Fruit fly (Drosophila melanogaster) whole organism, embryonic: ENCODE results near the gene Blm.

Source experiments
- Atf6 ChIP-seq: fragments of 200-800 bp; sonication (Bioruptor generic); IDR thresholded peaks from 2 replicates; pipeline ENCODE4 v1.3.6; 2022; ENCODE audit warnings: missing biosample characterization, missing genetic modification characterization
- Bteb2 ChIP-seq: fragments of 200-800 bp; sonication (Bioruptor generic); optimal IDR thresholded peaks from 2 replicates; lab custom pipeline; 2016; ENCODE audit warnings: missing biosample characterization, missing genetic modification characterization
- CG1024 ChIP-seq: fragments of 200-800 bp; sonication (Bioruptor generic); IDR thresholded peaks from 2 replicates; pipeline ENCODE4 v1.3.6; 2022; ENCODE audit warnings: missing biosample characterization, missing genetic modification characterization
- CG10366 ChIP-seq: fragments of 200-800 bp; sonication (Bioruptor generic); IDR thresholded peaks from 2 replicates; pipeline ENCODE4 v1.3.6; 2022; ENCODE audit warnings: missing biosample characterization, missing genetic modification characterization
- CG11504 ChIP-seq: fragments of 200-800 bp; sonication (Bioruptor generic); optimal IDR thresholded peaks from 3 replicates; lab custom pipeline; 2019; ENCODE audit warnings: missing biosample characterization, mild to moderate bottlenecking, missing genetic modification characterization, moderate library complexity
- CG12155 ChIP-seq: fragments of 200-800 bp; sonication (Bioruptor generic); optimal IDR thresholded peaks from 3 replicates; lab custom pipeline; 2016; ENCODE audit warnings: missing biosample characterization, missing genetic modification characterization
- CG12391 ChIP-seq: fragments of 200-800 bp; sonication (Bioruptor generic); optimal IDR thresholded peaks from 3 replicates; lab custom pipeline; 2018; ENCODE audit warnings: missing biosample characterization, mild to moderate bottlenecking, missing genetic modification characterization, moderate library complexity
- CG1647 ChIP-seq: fragments of 200-800 bp; sonication (Bioruptor generic); optimal IDR thresholded peaks from 3 replicates; lab custom pipeline; 2016; ENCODE audit warnings: missing biosample characterization, missing genetic modification characterization
- CG17385 ChIP-seq: fragments of 200-800 bp; sonication (Bioruptor generic); optimal IDR thresholded peaks from 3 replicates; lab custom pipeline; 2018; ENCODE audit warnings: missing biosample characterization, mild to moderate bottlenecking, missing genetic modification characterization
- CG31441 ChIP-seq: fragments of 200-800 bp; sonication (Bioruptor generic); IDR thresholded peaks from 2 replicates; pipeline ENCODE4 v1.3.6; 2022; ENCODE audit warnings: missing biosample characterization, missing genetic modification characterization
- CG4282 ChIP-seq: fragments of 200-800 bp; sonication (Bioruptor generic); optimal IDR thresholded peaks from 2 replicates; lab custom pipeline; 2016; ENCODE audit warnings: missing biosample characterization, missing genetic modification characterization
- CG4404 ChIP-seq: fragments of 200-800 bp; sonication (Bioruptor generic); IDR thresholded peaks from 2 replicates; pipeline ENCODE4 v1.3.6; 2022; ENCODE audit warnings: missing biosample characterization, missing genetic modification characterization
- CG4617 ChIP-seq: fragments of 200-800 bp; sonication (Bioruptor generic); optimal IDR thresholded peaks from 3 replicates; lab custom pipeline; 2016; ENCODE audit warnings: missing biosample characterization, missing genetic modification characterization, borderline replicate concordance
- CG6272 ChIP-seq: fragments of 200-800 bp; sonication (Bioruptor generic); IDR thresholded peaks from 2 replicates; pipeline ENCODE4 v1.3.6; 2022; ENCODE audit warnings: missing biosample characterization, missing genetic modification characterization
- CG8924 ChIP-seq: fragments of 200-800 bp; optimal IDR thresholded peaks from 3 replicates; lab custom pipeline; 2019; ENCODE audit warnings: missing biosample characterization, mild to moderate bottlenecking, missing genetic modification characterization, moderate library complexity
- Chrac-16 ChIP-seq: fragments of 200-800 bp; sonication (Bioruptor generic); optimal IDR thresholded peaks from 3 replicates; lab custom pipeline; 2016; ENCODE audit warnings: missing biosample characterization, missing genetic modification characterization
- D19B ChIP-seq: fragments of 200-800 bp; sonication (Bioruptor generic); optimal IDR thresholded peaks from 2 replicates; lab custom pipeline; 2017; ENCODE audit warnings: missing biosample characterization, mild to moderate bottlenecking, missing genetic modification characterization
- Dad ChIP-seq: fragments of 200-800 bp; sonication (Bioruptor generic); optimal IDR thresholded peaks from 3 replicates; lab custom pipeline; 2016; ENCODE audit warnings: missing biosample characterization, missing genetic modification characterization
- Dfd ChIP-seq, 2 experiments: fragments of >200 bp; optimal IDR thresholded peaks; 2 replicates each; lab custom pipeline; 2017; ENCODE audit warnings: missing biosample characterization in 2 of 2, missing genetic modification characterization in 2 of 2
- Fer1 ChIP-seq: fragments of 200-800 bp; sonication (Bioruptor generic); optimal IDR thresholded peaks from 2 replicates; lab custom pipeline; 2017; ENCODE audit warnings: missing biosample characterization, mild to moderate bottlenecking, missing genetic modification characterization
- Gug ChIP-seq: fragments of 200-800 bp; sonication (Bioruptor generic); IDR thresholded peaks from 4 replicates; pipeline ENCODE4 v1.3.6; 2022; ENCODE audit warnings: missing biosample characterization, missing genetic modification characterization
- HLH4C ChIP-seq: fragments of 200-800 bp; sonication (Bioruptor generic); IDR thresholded peaks from 3 replicates; pipeline ENCODE4 v1.3.6; 2022; ENCODE audit warnings: missing biosample characterization, missing genetic modification characterization; ENCODE audit not compliant: partially characterized antibody
- Hand ChIP-seq: fragments of 200-800 bp; sonication (Bioruptor generic); optimal IDR thresholded peaks from 2 replicates; lab custom pipeline; 2017; ENCODE audit warnings: mild to moderate bottlenecking, missing biosample characterization, missing genetic modification reagents, missing genetic modification characterization
- Hey ChIP-seq: fragments of 200-800 bp; sonication (Bioruptor generic); optimal IDR thresholded peaks from 3 replicates; lab custom pipeline; 2018; ENCODE audit warnings: missing biosample characterization, mild to moderate bottlenecking, missing genetic modification characterization
- Hr3 ChIP-seq: fragments of 200-800 bp; sonication (Bioruptor generic); optimal IDR thresholded peaks from 3 replicates; lab custom pipeline; 2016; ENCODE audit warnings: missing biosample characterization, missing genetic modification characterization
- NK7.1 ChIP-seq: fragments of 200-800 bp; sonication (Bioruptor generic); optimal IDR thresholded peaks from 3 replicates; lab custom pipeline; 2016; ENCODE audit warnings: missing biosample characterization, missing genetic modification characterization
- Pdp1 ChIP-seq, 2 experiments: fragments of 200-800 bp; sonication (Bioruptor generic); optimal IDR thresholded peaks; 3 replicates each; lab custom pipeline; 2016; ENCODE audit warnings: missing biosample characterization in 2 of 2, missing genetic modification characterization in 2 of 2, mild to moderate bottlenecking in 1 of 2, moderate library complexity in 1 of 2
- Tbp ChIP-seq: fragments of >200 bp; optimal IDR thresholded peaks from 2 replicates; lab custom pipeline; 2018; ENCODE audit warnings: missing biosample characterization, missing genetic modification characterization
- bcd ChIP-seq: fragments of 200-800 bp; sonication (Bioruptor generic); optimal IDR thresholded peaks from 2 replicates; lab custom pipeline; 2017; ENCODE audit warnings: missing biosample characterization, mild to moderate bottlenecking, missing genetic modification characterization
- chn ChIP-seq: fragments of 200-800 bp; sonication (Bioruptor generic); optimal IDR thresholded peaks from 2 replicates; lab custom pipeline; 2016; ENCODE audit warnings: missing biosample characterization, missing genetic modification characterization
- crc ChIP-seq: fragments of 200-800 bp; sonication (Bioruptor generic); optimal IDR thresholded peaks from 2 replicates; lab custom pipeline; 2016; ENCODE audit warnings: missing biosample characterization, missing genetic modification characterization
- croc ChIP-seq: fragments of 200-800 bp; sonication (Bioruptor generic); conservative IDR thresholded peaks from 3 replicates; pipeline ENCODE4 v1.3.6; 2022; ENCODE audit warnings: missing biosample characterization, missing genetic modification characterization
- crp ChIP-seq, 2 experiments: fragments of 200-800 bp; sonication (Bioruptor generic); optimal IDR thresholded peaks; 2 replicates in 1 of 2; 3 replicates in 1 of 2; lab custom pipeline; 2017; ENCODE audit warnings: missing biosample characterization in 2 of 2, missing genetic modification characterization in 2 of 2, mild to moderate bottlenecking in 1 of 2, moderate library complexity in 1 of 2
- da ChIP-seq: fragments of 200-800 bp; sonication (Bioruptor generic); optimal IDR thresholded peaks from 2 replicates; lab custom pipeline; 2016; ENCODE audit warnings: missing biosample characterization, missing genetic modification characterization
- dmrt11E ChIP-seq: fragments of 200-800 bp; sonication (Bioruptor generic); optimal IDR thresholded peaks from 3 replicates; lab custom pipeline; 2018; ENCODE audit warnings: missing biosample characterization, mild to moderate bottlenecking, missing genetic modification characterization, moderate library complexity
- en ChIP-seq: fragments of 200-800 bp; sonication (Bioruptor generic); optimal IDR thresholded peaks from 2 replicates; lab custom pipeline; 2016; ENCODE audit warnings: missing biosample characterization, missing genetic modification characterization
- fu2 ChIP-seq: fragments of 200-800 bp; sonication (Bioruptor generic); optimal IDR thresholded peaks from 2 replicates; lab custom pipeline; 2016; ENCODE audit warnings: missing biosample characterization, missing genetic modification characterization
- her ChIP-seq: fragments of 200-800 bp; sonication (Bioruptor generic); optimal IDR thresholded peaks from 2 replicates; lab custom pipeline; 2016; ENCODE audit warnings: missing biosample characterization, missing genetic modification characterization
- kni ChIP-seq: fragments of 200-800 bp; sonication (Bioruptor generic); optimal IDR thresholded peaks from 3 replicates; lab custom pipeline; 2017; ENCODE audit warnings: mild to moderate bottlenecking, missing biosample characterization, missing genetic modification reagents, missing genetic modification characterization
- lab ChIP-seq: fragments of 200-800 bp; sonication (Bioruptor generic); optimal IDR thresholded peaks from 3 replicates; lab custom pipeline; 2017; ENCODE audit warnings: missing biosample characterization, missing genetic modification characterization, mild to moderate bottlenecking, moderate library complexity, missing genetic modification reagents
- peb ChIP-seq: fragments of 200-800 bp; sonication (Bioruptor generic); IDR thresholded peaks from 2 replicates; pipeline ENCODE4 v1.3.6; 2022; ENCODE audit warnings: missing biosample characterization, missing genetic modification characterization
- phol ChIP-seq: fragments of 200-800 bp; sonication (Bioruptor generic); optimal IDR thresholded peaks from 3 replicates; lab custom pipeline; 2018; ENCODE audit warnings: missing biosample characterization, mild to moderate bottlenecking, missing genetic modification characterization, moderate library complexity
- schlank ChIP-seq: fragments of 200-800 bp; sonication (Bioruptor generic); optimal IDR thresholded peaks from 2 replicates; lab custom pipeline; 2018; ENCODE audit warnings: missing biosample characterization, mild to moderate bottlenecking, missing genetic modification characterization
- seq ChIP-seq: fragments of 200-800 bp; sonication (Bioruptor generic); IDR thresholded peaks from 2 replicates; pipeline ENCODE4 v1.3.6; 2022; ENCODE audit warnings: missing biosample characterization, missing genetic modification characterization
- shn ChIP-seq: fragments of 200-800 bp; sonication (Bioruptor generic); optimal IDR thresholded peaks from 3 replicates; lab custom pipeline; 2016; ENCODE audit warnings: missing biosample characterization, missing genetic modification characterization
- sob ChIP-seq: fragments of 200-800 bp; sonication (Bioruptor generic); IDR thresholded peaks from 2 replicates; pipeline ENCODE4 v1.3.6; 2022; ENCODE audit warnings: missing biosample characterization, missing genetic modification characterization
- sqz ChIP-seq: fragments of 200-800 bp; sonication (Bioruptor generic); optimal IDR thresholded peaks from 3 replicates; lab custom pipeline; 2018; ENCODE audit warnings: missing biosample characterization, mild to moderate bottlenecking, missing genetic modification characterization
- unc-4 ChIP-seq: fragments of 200-800 bp; sonication (Bioruptor generic); IDR thresholded peaks from 2 replicates; pipeline ENCODE4 v1.3.6; 2022; ENCODE audit warnings: missing biosample characterization, missing genetic modification characterization; ENCODE audit not compliant: partially characterized antibody
- wek ChIP-seq: fragments of 200-800 bp; sonication (Bioruptor generic); optimal IDR thresholded peaks from 3 replicates; lab custom pipeline; 2018; ENCODE audit warnings: missing biosample characterization, mild to moderate bottlenecking, missing genetic modification characterization, moderate library complexity
- zfh1 ChIP-seq: fragments of 200-800 bp; sonication (Bioruptor generic); IDR thresholded peaks from 3 replicates; pipeline ENCODE4 v1.3.6; 2022; ENCODE audit warnings: missing biosample characterization, missing genetic modification characterization

The Blm gene

dm6 chr3R:11779357-11780018 is 37.9 kb upstream of the Blm start (continued):
- peak; percentile 63; the same call in 2 of the 4 replicates for TF ChIP-seq Gug (GFP tag; lab: Robert Waterston, UW)
- TF ChIP-seq NK7.1 (GFP tag; lab: Kevin White, UChicago) = no peak
- TF ChIP-seq Dfd (GFP tag; optimal IDR thresholded peaks at IDR 0.05; lab: Kevin White, UChicago) = no peak
- TF ChIP-seq Hr3 (GFP tag; lab: Kevin White, UChicago) = peak; percentile 79
- TF ChIP-seq Bteb2 = no peak
- TF ChIP-seq dmrt11E (tag; lab: Kevin White, UChicago) = peak; percentile 97
- TF ChIP-seq kni (GFP tag; lab: Kevin White, UChicago) = peak; percentile 98
- TF ChIP-seq CG1647 (GFP tag; lab: Kevin White, UChicago) = peak; percentile 46
- TF ChIP-seq her (GFP tag; lab: Kevin White, UChicago) = no peak
- TF ChIP-seq wek (GFP tag; lab: Kevin White, UChicago) = peak; percentile 16
- no peak for TF ChIP-seq sob (GFP tag; lab: Robert Waterston, UW)
- peak; percentile 76 for TF ChIP-seq zfh1
- TF ChIP-seq Hand (GFP tag; lab: Kevin White, UChicago) = no peak
- peak; percentile 78 for TF ChIP-seq Chrac-16 (GFP tag; lab: Kevin White, UChicago)
- TF ChIP-seq en (GFP tag; lab: Kevin White, UChicago) = peak; percentile 39
- peak; percentile 65 for TF ChIP-seq CG4404 (GFP tag; lab: Robert Waterston, UW)
- no peak; the same call in 1 of the 2 replicates for TF ChIP-seq CG6272 (GFP tag; lab: Robert Waterston, UW)
- no peak for TF ChIP-seq CG12155 (GFP tag; lab: Kevin White, UChicago)
- TF ChIP-seq schlank (tag; lab: Kevin White, UChicago) = no peak
- TF ChIP-seq shn = peak; percentile 48
- TF ChIP-seq phol (tag; lab: Kevin White, UChicago) = peak; percentile 92
- TF ChIP-seq fu2 (GFP tag; lab: Kevin White, UChicago) = no peak
- peak; percentile 72; the same call in 1 of the 2 replicates for TF ChIP-seq CG31441 (GFP tag; lab: Robert Waterston, UW)
- no peak for TF ChIP-seq D19B (GFP tag; lab: Kevin White, UChicago)
- TF ChIP-seq CG1024 (GFP tag; lab: Robert Waterston, UW) = 0 out of 2 replicates have a peak, but pooled peaks have one; percentile 26
- TF ChIP-seq bcd (GFP tag; lab: Kevin White, UChicago) = peak; percentile 66
- no peak for TF ChIP-seq Atf6 (GFP tag; lab: Robert Waterston, UW)
- no peak for TF ChIP-seq Tbp (GFP tag; lab: Kevin White, UChicago)
- no peak for TF ChIP-seq unc-4 (GFP tag; lab: Robert Waterston, UW)
- TF ChIP-seq seq (GFP tag; lab: Robert Waterston, UW) = no peak
- peak; percentile 88 for TF ChIP-seq chn (GFP tag; lab: Kevin White, UChicago)
- peak; percentile 37 for TF ChIP-seq CG4617 (GFP tag; lab: Kevin White, UChicago)
- no peak for TF ChIP-seq Hey (tag; lab: Kevin White, UChicago)
- no peak for TF ChIP-seq da
- TF ChIP-seq peb (GFP tag; lab: Robert Waterston, UW) = peak; percentile 53
- peak; percentile 42 for TF ChIP-seq CG17385 (GFP tag; lab: Kevin White, UChicago)
- no peak for TF ChIP-seq crp (GFP tag; optimal IDR thresholded peaks at IDR 0.05; lab: Kevin White, UChicago)
- no peak for TF ChIP-seq Fer1 (GFP tag; lab: Kevin White, UChicago)
- peak; percentile 33 for TF ChIP-seq crc (GFP tag; lab: Kevin White, UChicago)
- peak; percentile 59 for TF ChIP-seq CG10366 (GFP tag; lab: Robert Waterston, UW)
- peak; percentile 65 to 74 for TF ChIP-seq Pdp1 (GFP tag; optimal IDR thresholded peaks at IDR 0.05; lab: Kevin White, UChicago)
- TF ChIP-seq sqz (GFP tag; lab: Kevin White, UChicago) = peak; percentile 12
- TF ChIP-seq CG11504 (tag; lab: Kevin White, UChicago) = peak; percentile 79
- no peak for TF ChIP-seq HLH4C (GFP tag; lab: Robert Waterston, UW)
- TF ChIP-seq CG12391 (tag; lab: Kevin White, UChicago) = peak; percentile 87
- TF ChIP-seq CG4282 (GFP tag; lab: Kevin White, UChicago) = no peak
- no peak for TF ChIP-seq Dad (GFP tag; lab: Kevin White, UChicago)
- TF ChIP-seq croc (GFP tag; lab: Robert Waterston, UW) = peak; percentile 86
- peak; percentile 87 for TF ChIP-seq CG8924
- TF ChIP-seq lab (GFP tag; lab: Kevin White, UChicago) = peak; percentile 14
